Worm (Caenorhabditis elegans): Measurements from ENCODE around the gene C17A2.3.
"Not testable (repeated sequence)": the region's sequence is repeated elsewhere in the genome, so short reads cannot be mapped to it uniquely, and the experiment has no call there.

ce11 chrII:3816251-3816849, 27.1 kb upstream of the C17A2.3 start, which contains the start of gene fbxa-24:
- not testable (repeated sequence) for TF ChIP-seq ztf-23 (GFP tag; IDR thresholded peaks at IDR 0.05); ztf-29 (GFP tag; IDR thresholded peaks at IDR 0.05); T22C8.4 (GFP tag; IDR thresholded peaks at IDR 0.05); ref-1 (GFP tag; conservative IDR thresholded peaks at IDR 0.05); tab-1 (GFP tag; IDR thresholded peaks at IDR 0.05); cog-1 (tag; optimal IDR thresholded peaks at IDR 0.05)
